Worm (Caenorhabditis elegans) whole organism, L4/young adult: ENCODE measurements around the gene Y119D3B.12.

Experiments
- W03F9.2 ChIP-seq: fragments of 150-350 bp; optimal IDR thresholded peaks from 2 replicates; lab custom pipeline; 2014; ENCODE audit warnings: missing biosample characterization, missing genetic modification characterization
- him-1 ChIP-seq: sonication (generic microtip); optimal IDR thresholded peaks from 2 replicates; lab custom pipeline; 2016; ENCODE audit warnings: missing genotype, missing genetic modification reagents, missing genetic modification characterization, missing compliant biosample characterization

DNA sequence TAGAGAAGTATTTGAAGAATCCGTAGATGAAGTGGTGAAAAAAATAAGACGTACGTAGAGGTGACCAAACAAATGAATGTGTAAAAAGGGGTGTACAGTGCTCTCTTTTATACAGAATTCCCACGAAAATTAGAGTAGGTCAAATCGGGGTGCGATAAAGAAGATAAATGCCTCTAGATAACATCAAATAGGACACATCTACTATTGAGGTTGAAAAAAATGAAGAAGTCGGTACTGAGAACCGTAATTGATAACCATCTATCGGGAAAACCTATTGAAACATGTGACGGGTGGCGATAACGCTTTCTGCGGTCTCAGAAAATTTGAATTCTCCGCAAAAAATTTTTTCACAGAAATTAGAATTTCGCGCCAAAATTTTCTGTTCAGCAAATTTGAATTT is 36.4 kb downstream of the Y119D3B.12 start, which contains the start of gene fbxa-61:
- TF ChIP-seq him-1 (tag; lab: Kevin White, UChicago) (no peak), W03F9.2 (tag; lab: Kevin White, UChicago) (no peak)
